Worm (Caenorhabditis elegans): Measurements from ENCODE around the gene F40H3.1.

- TF ChIP-seq egl-27 (tag; optimal IDR thresholded peaks at IDR 0.05) (no peak), nhr-11 (tag; optimal IDR thresholded peaks at IDR 0.05) (no peak), unc-39 (tag; optimal IDR thresholded peaks at IDR 0.05) (no peak), nhr-76 (tag; optimal IDR thresholded peaks at IDR 0.05) (no peak), mdl-1 (tag; optimal IDR thresholded peaks at IDR 0.05) (no peak), nhr-237 (tag; optimal IDR thresholded peaks at IDR 0.05) (no peak), fkh-10 (GFP tag; optimal IDR thresholded peaks at IDR 0.05) (no peak)
These were observed 32.5 kb upstream of the F40H3.1 start for ce11 chrII:6147131-6147530.
